Worm (Caenorhabditis elegans) whole organism, midembryonic: ENCODE data around the gene T24B8.4.

ENCODE experiments used
- T22C8.4 ChIP-seq: fragments of 200-800 bp; sonication (Bioruptor generic); IDR thresholded peaks from 2 replicates; pipeline ENCODE4 v1.3.6; 2022; ENCODE audit warnings: missing genetic modification characterization, missing compliant biosample characterization
- flt-1 ChIP-seq: fragments of 200-800 bp; sonication (Bioruptor generic); IDR thresholded peaks from 2 replicates; pipeline ENCODE4 v1.3.6; 2022; ENCODE audit warnings: missing genetic modification characterization, missing compliant biosample characterization
- ztf-29 ChIP-seq: fragments of 200-800 bp; sonication (Bioruptor generic); IDR thresholded peaks from 2 replicates; pipeline ENCODE4 v1.3.6; 2022; ENCODE audit warnings: missing genetic modification reagents, missing genetic modification characterization, missing compliant biosample characterization

- TF ChIP-seq flt-1 (no peak), T22C8.4 (GFP tag; lab: Robert Waterston, UW) (no peak), ztf-29 (GFP tag; lab: Robert Waterston, UW) (no peak)
These were observed 7.3 kb downstream of the T24B8.4 start for ce11 chrII:9063350-9063749.
